Worm (Caenorhabditis elegans): ENCODE measurements around the gene T27E7.3.

- TF ChIP-seq ztf-26 (tag; optimal IDR thresholded peaks at IDR 0.05) (no peak), lin-54 (GFP tag; optimal IDR thresholded peaks at IDR 0.05) (no peak), sptf-2 (GFP tag; optimal IDR thresholded peaks at IDR 0.05) (no peak), F55B11.4 (tag; optimal IDR thresholded peaks at IDR 0.05; ENCODE audit: borderline replicate concordance, insufficient read depth) (no peak), snpc-1.3 (tag; optimal IDR thresholded peaks at IDR 0.05; ENCODE audit: insufficient read depth) (no peak), K11D2.4 (GFP tag; IDR thresholded peaks at IDR 0.05) (no peak), nhr-90 (tag; optimal IDR thresholded peaks at IDR 0.05) (no peak), ztf-22 (GFP tag; optimal IDR thresholded peaks at IDR 0.05) (no peak), pha-4 (tag; optimal IDR thresholded peaks at IDR 0.05) (no peak), lin-40 (tag; optimal IDR thresholded peaks at IDR 0.05) (no peak), Y79H2A.3 (GFP tag; conservative IDR thresholded peaks at IDR 0.05) (no peak), ama-1 (optimal IDR thresholded peaks at IDR 0.05) (no peak), ama-1 (GFP tag; optimal IDR thresholded peaks at IDR 0.05) (no peak)
Observed at ce11 chrIV:14572607-14573006, 43.8 kb downstream of the T27E7.3 start, which contains the start of gene glb-34.

All from whole organism, young adult.